Fruit fly (Drosophila melanogaster): ENCODE measurements around the gene Adi1.
A peak's percentile ranks its signal among the peaks of the same experiment; 100 is the strongest.

Gene Adi1

DNA sequence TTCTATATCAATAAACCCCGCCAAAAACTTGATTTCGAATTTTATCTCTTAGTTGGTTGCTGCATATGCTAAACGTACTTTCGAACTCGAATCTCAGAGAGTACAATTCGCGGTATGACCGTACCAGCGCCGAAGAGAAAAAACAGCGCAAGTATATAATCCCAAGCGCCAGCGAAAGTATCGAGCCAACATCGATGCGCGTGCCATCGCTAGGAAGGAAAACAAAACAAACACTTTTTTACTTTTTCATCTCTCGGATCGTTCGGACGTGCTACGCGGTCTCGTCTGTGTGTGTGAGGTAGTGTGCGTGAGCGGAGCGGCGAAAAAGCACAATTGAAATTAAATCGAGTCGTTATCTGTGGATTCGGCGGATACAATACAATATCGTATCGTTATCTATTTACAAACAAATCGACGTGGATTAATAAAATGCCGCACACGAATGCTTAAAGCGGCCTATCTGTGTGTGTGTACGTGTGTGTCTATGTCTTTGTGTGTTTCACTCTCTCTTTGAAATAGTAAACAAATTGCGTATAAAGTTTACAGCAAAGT lies 1.4 kb downstream of the Adi1 start, which contains the start of gene simj (continued):
- TF ChIP-seq Smox (GFP tag; optimal IDR thresholded peaks at IDR 0.05) (peak; percentile 28), CG34406 (GFP tag; optimal IDR thresholded peaks at IDR 0.05) (peak; percentile 17), Eip93F (GFP tag; optimal IDR thresholded peaks at IDR 0.05) (peak; percentile 50), acj6 (GFP tag; optimal IDR thresholded peaks at IDR 0.05) (peak; percentile 10), Hr39 (GFP tag; optimal IDR thresholded peaks at IDR 0.05) (no peak), Gug (GFP tag; IDR thresholded peaks at IDR 0.05) (peak; percentile 44; the same call in 1 of the 2 replicates), CG16779 (tag; optimal IDR thresholded peaks at IDR 0.05) (peak; percentile 67), ss (GFP tag; optimal IDR thresholded peaks at IDR 0.05) (peak; percentile 53 to 66), Met (GFP tag; optimal IDR thresholded peaks at IDR 0.05) (peak; percentile 44), Sox15 (GFP tag; optimal IDR thresholded peaks at IDR 0.05) (no peak), CG8632 (GFP tag; optimal IDR thresholded peaks at IDR 0.05) (peak; percentile 13), eg (GFP tag; IDR thresholded peaks at IDR 0.05) (peak; percentile 81), CG6854 (GFP tag; optimal IDR thresholded peaks at IDR 0.05) (peak; percentile 71), CG3919 (GFP tag; optimal IDR thresholded peaks at IDR 0.05) (peak; percentile 40), topi (GFP tag; optimal IDR thresholded peaks at IDR 0.05) (peak; percentile 54), CG6792 (GFP tag; optimal IDR thresholded peaks at IDR 0.05) (peak; percentile 17)

DNA sequence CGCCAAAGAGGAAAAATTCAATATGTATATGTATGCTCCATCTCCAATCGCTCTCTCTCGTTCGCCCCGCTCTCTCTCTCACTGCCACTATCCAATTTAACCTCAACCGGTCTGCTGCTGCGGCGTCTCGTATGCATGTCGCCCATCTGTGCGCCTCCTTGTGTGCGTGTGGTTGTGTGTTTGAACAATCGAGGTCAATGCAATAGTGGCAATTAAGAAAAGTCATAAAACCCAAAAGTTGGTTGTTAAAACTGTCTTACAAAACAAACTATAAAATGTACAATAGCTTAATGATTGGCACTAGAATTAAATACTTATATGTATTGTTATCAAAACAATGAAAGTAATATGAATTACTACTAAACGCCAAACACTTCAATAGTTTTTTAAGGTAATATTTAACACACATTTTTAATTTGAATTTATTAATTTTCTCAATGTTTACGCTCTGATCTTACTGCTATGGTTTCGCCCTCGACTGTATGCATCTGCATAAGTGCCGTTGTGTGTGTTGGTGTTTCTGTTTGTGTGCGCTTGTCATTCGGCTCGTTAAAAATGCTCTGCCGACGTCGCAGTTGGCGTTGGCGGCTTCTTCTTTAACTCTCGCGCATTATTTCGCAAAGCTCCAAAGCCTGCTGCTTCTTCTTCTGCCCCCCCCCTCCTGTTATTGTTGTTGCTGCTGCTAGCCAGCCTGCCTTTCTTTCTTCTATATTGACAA lies 2.4 kb downstream of the Adi1 start:
- TF ChIP-seq CG3919 (GFP tag; optimal IDR thresholded peaks at IDR 0.05): peak; percentile 98
- peak; percentile 40 for TF ChIP-seq Hr38 (GFP tag; optimal IDR thresholded peaks at IDR 0.05)
- peak; percentile 98 for TF ChIP-seq CG10669 (GFP tag; optimal IDR thresholded peaks at IDR 0.05)
- TF ChIP-seq lz (GFP tag; optimal IDR thresholded peaks at IDR 0.05): peak; percentile 98
- peak; percentile 99 for TF ChIP-seq CG8632 (GFP tag; optimal IDR thresholded peaks at IDR 0.05)
- peak; percentile 98 for TF ChIP-seq CG6854 (GFP tag; optimal IDR thresholded peaks at IDR 0.05)
- peak; percentile 97 for TF ChIP-seq Sox15 (GFP tag; optimal IDR thresholded peaks at IDR 0.05)
- peak; percentile 94 for TF ChIP-seq Gug (GFP tag; IDR thresholded peaks at IDR 0.05)
- TF ChIP-seq esn (GFP tag; optimal IDR thresholded peaks at IDR 0.05): peak; percentile 99
- TF ChIP-seq CG4318 (GFP tag; optimal IDR thresholded peaks at IDR 0.05): peak; percentile 98
- peak; percentile 91 for TF ChIP-seq CG6163 (GFP tag; IDR thresholded peaks at IDR 0.05)
- TF ChIP-seq acj6 (GFP tag; optimal IDR thresholded peaks at IDR 0.05): peak; percentile 99
- peak; percentile 95 for TF ChIP-seq Blimp-1 (GFP tag; optimal IDR thresholded peaks at IDR 0.05)
- TF ChIP-seq CG6276 (GFP tag; optimal IDR thresholded peaks at IDR 0.05): peak; percentile 99
- peak; percentile 98 for TF ChIP-seq Eip75B (GFP tag; optimal IDR thresholded peaks at IDR 0.05)
- TF ChIP-seq dac (GFP tag; optimal IDR thresholded peaks at IDR 0.05): peak; percentile 93
- TF ChIP-seq ss (GFP tag; optimal IDR thresholded peaks at IDR 0.05): peak; percentile 99
- TF ChIP-seq CG6808 (GFP tag; optimal IDR thresholded peaks at IDR 0.05): peak; percentile 99
- peak; percentile 98 for TF ChIP-seq CG15336 (GFP tag; IDR thresholded peaks at IDR 0.05)
- TF ChIP-seq topi (GFP tag; optimal IDR thresholded peaks at IDR 0.05): peak; percentile 99
- peak; percentile 99 for TF ChIP-seq CG34406 (GFP tag; optimal IDR thresholded peaks at IDR 0.05)
- peak; percentile 92 for TF ChIP-seq fd85E (GFP tag; optimal IDR thresholded peaks at IDR 0.05)
- TF ChIP-seq svp (GFP tag): peak; percentile 99
- peak; percentile 99 for TF ChIP-seq spab (GFP tag; optimal IDR thresholded peaks at IDR 0.05)
- peak; percentile 97 for TF ChIP-seq Eip93F (GFP tag; optimal IDR thresholded peaks at IDR 0.05)
- TF ChIP-seq fkh (GFP tag; optimal IDR thresholded peaks at IDR 0.05): peak; percentile 88
- peak; percentile 96 for TF ChIP-seq CG11902 (GFP tag; optimal IDR thresholded peaks at IDR 0.05)
- TF ChIP-seq vri (GFP tag; optimal IDR thresholded peaks at IDR 0.05): peak; percentile 95
- peak; percentile 98 for TF ChIP-seq achi (GFP tag; optimal IDR thresholded peaks at IDR 0.05)
- peak; percentile 98 for TF ChIP-seq CG10631 (GFP tag; optimal IDR thresholded peaks at IDR 0.05)
- TF ChIP-seq net (GFP tag; optimal IDR thresholded peaks at IDR 0.05): peak; percentile 99
- TF ChIP-seq CG7368 (GFP tag; optimal IDR thresholded peaks at IDR 0.05): peak; percentile 96
- peak; percentile 98 for TF ChIP-seq CG8319 (GFP tag; optimal IDR thresholded peaks at IDR 0.05)
- peak; percentile 98 for TF ChIP-seq Hr4 (GFP tag; optimal IDR thresholded peaks at IDR 0.05)
- TF ChIP-seq CG11294 (GFP tag; IDR thresholded peaks at IDR 0.05): peak; percentile 95
- peak; percentile 92 for TF ChIP-seq Hr39 (GFP tag; optimal IDR thresholded peaks at IDR 0.05)
- peak; percentile 96 for TF ChIP-seq CG1621 (tag; optimal IDR thresholded peaks at IDR 0.05)
- TF ChIP-seq cyc (GFP tag; optimal IDR thresholded peaks at IDR 0.05): peak; percentile 96
- peak; percentile 98 for TF ChIP-seq pdm3 (GFP tag; optimal IDR thresholded peaks at IDR 0.05)
- peak; percentile 99 for TF ChIP-seq CG8119 (GFP tag; IDR thresholded peaks at IDR 0.05)
- TF ChIP-seq fd59A (GFP tag; optimal IDR thresholded peaks at IDR 0.05): peak; percentile 99
